Worm (Caenorhabditis elegans): ENCODE measurements around the gene T09A5.4.

Gene T09A5.4

ce11 chrII:7810162-7810868 is 35.7 kb upstream of the T09A5.4 start:
- TF ChIP-seq madf-8 (GFP tag; conservative IDR thresholded peaks at IDR 0.05): no peak
- TF ChIP-seq gei-17 (GFP tag; optimal IDR thresholded peaks at IDR 0.05): no peak
- TF ChIP-seq athp-1 (tag; optimal IDR thresholded peaks at IDR 0.05): no peak
- TF ChIP-seq lin-26 (GFP tag; IDR thresholded peaks at IDR 0.05): no peak
- TF ChIP-seq die-1 (tag; optimal IDR thresholded peaks at IDR 0.05): no peak
- TF ChIP-seq T26A5.8 (tag; optimal IDR thresholded peaks at IDR 0.05): no peak
- no peak for TF ChIP-seq fkh-3 (tag; optimal IDR thresholded peaks at IDR 0.05)
- no peak for TF ChIP-seq unc-130 (GFP tag; optimal IDR thresholded peaks at IDR 0.05)
- TF ChIP-seq Y56A3A.18 (GFP tag; IDR thresholded peaks at IDR 0.05): no peak
- no peak for TF ChIP-seq ama-1 (optimal IDR thresholded peaks at IDR 0.05)
- TF ChIP-seq ama-1 (GFP tag; optimal IDR thresholded peaks at IDR 0.05): no peak
- TF ChIP-seq bed-1 (GFP tag; IDR thresholded peaks at IDR 0.05): no peak
- no peak for TF ChIP-seq nfyb-1 (GFP tag; IDR thresholded peaks at IDR 0.05)
- no peak for TF ChIP-seq rec-8 (tag; optimal IDR thresholded peaks at IDR 0.05)
- no peak for TF ChIP-seq lag-1 (GFP tag; IDR thresholded peaks at IDR 0.05)
- no peak for TF ChIP-seq ztf-25 (GFP tag; IDR thresholded peaks at IDR 0.05)
- TF ChIP-seq xnd-1 (tag; optimal IDR thresholded peaks at IDR 0.05): no peak

- TF ChIP-seq nfya-2 (GFP tag; IDR thresholded peaks at IDR 0.05) (no peak), rec-8 (tag; optimal IDR thresholded peaks at IDR 0.05) (no peak), snpc-3.4 (tag; optimal IDR thresholded peaks at IDR 0.05) (no peak), zfh-2 (GFP tag; conservative IDR thresholded peaks at IDR 0.05) (peak; percentile 42; the same call in 1 of the 2 replicates), madf-6 (GFP tag; IDR thresholded peaks at IDR 0.05) (no peak), lsl-1 (GFP tag; optimal IDR thresholded peaks at IDR 0.05) (no peak), F39B2.1 (GFP tag; IDR thresholded peaks at IDR 0.05) (no peak)
Measured at ce11 chrII:7810869-7811543, 35.0 kb upstream of the T09A5.4 start, which contains the start of gene cki-1. cki-1 (plus strand) TSS chrII:7811240.

ce11 chrII:7812332-7812731 is 33.7 kb upstream of the T09A5.4 start:
- no peak for TF ChIP-seq egl-44 (GFP tag; IDR thresholded peaks at IDR 0.05)
- no peak for TF ChIP-seq ztf-18 (tag; optimal IDR thresholded peaks at IDR 0.05)
- TF ChIP-seq Y56A3A.18 (GFP tag; IDR thresholded peaks at IDR 0.05): 0 out of 2 replicates have a peak, but pooled peaks have one; percentile 19

ce11 chrII:7813237-7813636 is 32.7 kb upstream of the T09A5.4 start:
- TF ChIP-seq aptf-2 (GFP tag; conservative IDR thresholded peaks at IDR 0.05): no peak
- TF ChIP-seq madf-10 (tag; optimal IDR thresholded peaks at IDR 0.05): no peak
- TF ChIP-seq ztf-18 (tag; optimal IDR thresholded peaks at IDR 0.05): no peak
- TF ChIP-seq aptf-3 (GFP tag; IDR thresholded peaks at IDR 0.05): no peak
- no peak for TF ChIP-seq xnd-1 (tag; optimal IDR thresholded peaks at IDR 0.05)
- TF ChIP-seq dox-1 (GFP tag; IDR thresholded peaks at IDR 0.05): no peak
- TF ChIP-seq ceh-40 (GFP tag; IDR thresholded peaks at IDR 0.05): no peak
- TF ChIP-seq unc-130 (GFP tag; optimal IDR thresholded peaks at IDR 0.05): no peak
- TF ChIP-seq lin-40 (tag; optimal IDR thresholded peaks at IDR 0.05): no peak
- TF ChIP-seq nhr-120 (GFP tag; IDR thresholded peaks at IDR 0.05): no peak
- TF ChIP-seq nhr-80 (tag; optimal IDR thresholded peaks at IDR 0.05): no peak
- TF ChIP-seq mcd-1 (GFP tag; IDR thresholded peaks at IDR 0.05): no peak
- TF ChIP-seq lin-26 (GFP tag; IDR thresholded peaks at IDR 0.05): no peak

Data from whole organism, young adult.